Fruit fly (Drosophila melanogaster) whole organism, larva: ENCODE measurements around the gene CG32107.

Experiments used
- noc ChIP-seq: fragments of 200-800 bp; sonication (Bioruptor generic); optimal IDR thresholded peaks from 3 replicates; lab custom pipeline; 2019; ENCODE audit warnings: missing biosample characterization, mild to moderate bottlenecking, missing genetic modification characterization, moderate library complexity

The CG32107 gene

dm6 chr3L:12813907-12814306, 47.2 kb downstream of the CG32107 start, which contains the start of the genes Sf3a2 and CG42588:
Sf3a2 (minus strand) TSS chr3L:12814019.
CG42588 (plus strand) TSS chr3L:12814254.
- TF ChIP-seq noc, result no peak

- no peak for TF ChIP-seq noc
These were observed 52.7 kb downstream of the CG32107 start, which contains the start of gene CG32110 for dm6 chr3L:12808421-12808820. CG32110 (plus strand) TSS chr3L:12808721.
